Fruit fly (Drosophila melanogaster) whole organism, embryonic: ENCODE results near the gene Pop2.

Experiments
- Bteb2 ChIP-seq: fragments of 200-800 bp; sonication (Bioruptor generic); optimal IDR thresholded peaks from 2 replicates; lab custom pipeline; 2016; ENCODE audit warnings: missing biosample characterization, missing genetic modification characterization
- CG10267 ChIP-seq: fragments of 200-800 bp; sonication (Bioruptor generic); optimal IDR thresholded peaks from 2 replicates; lab custom pipeline; 2018; ENCODE audit warnings: missing biosample characterization, mild to moderate bottlenecking, missing genetic modification characterization, moderate library complexity
- CG10366 ChIP-seq: fragments of 200-800 bp; sonication (Bioruptor generic); IDR thresholded peaks from 2 replicates; pipeline ENCODE4 v1.3.6; 2022; ENCODE audit warnings: missing biosample characterization, missing genetic modification characterization
- CG11247 ChIP-seq: fragments of 200-800 bp; sonication (Bioruptor generic); IDR thresholded peaks from 2 replicates; pipeline ENCODE4 v1.3.6; 2022; ENCODE audit warnings: missing biosample characterization, missing genetic modification characterization
- CG1602 ChIP-seq: fragments of 200-800 bp; sonication (Bioruptor generic); optimal IDR thresholded peaks from 3 replicates; lab custom pipeline; 2016; ENCODE audit warnings: missing biosample characterization, missing genetic modification characterization
- CG17328 ChIP-seq: fragments of 200-800 bp; sonication (Bioruptor generic); IDR thresholded peaks from 2 replicates; pipeline ENCODE4 v1.3.6; 2022; ENCODE audit warnings: missing biosample characterization, missing genetic modification characterization
- CG17568 ChIP-seq: fragments of 200-800 bp; sonication (Bioruptor generic); optimal IDR thresholded peaks from 2 replicates; lab custom pipeline; 2018; ENCODE audit warnings: missing biosample characterization, mild to moderate bottlenecking, missing genetic modification characterization, moderate library complexity
- CG17612 ChIP-seq: fragments of 200-800 bp; sonication (Bioruptor generic); IDR thresholded peaks from 2 replicates; pipeline ENCODE4 v1.3.6; 2022; ENCODE audit warnings: missing biosample characterization, missing genetic modification characterization
- CG18599 ChIP-seq: fragments of 200-800 bp; sonication (Bioruptor generic); optimal IDR thresholded peaks from 3 replicates; lab custom pipeline; 2017; ENCODE audit warnings: missing biosample characterization, missing genetic modification characterization, mild to moderate bottlenecking, moderate library complexity, missing genetic modification reagents
- CG2678 ChIP-seq: fragments of 200-800 bp; sonication (Bioruptor generic); optimal IDR thresholded peaks from 3 replicates; lab custom pipeline; 2019; ENCODE audit warnings: missing biosample characterization, mild to moderate bottlenecking, missing genetic modification characterization, moderate library complexity
- CG30020 ChIP-seq: fragments of 200-800 bp; optimal IDR thresholded peaks from 2 replicates; lab custom pipeline; 2019; ENCODE audit warnings: missing biosample characterization, mild to moderate bottlenecking, missing genetic modification characterization, moderate library complexity
- CG3163 ChIP-seq: fragments of 200-800 bp; sonication (Bioruptor generic); optimal IDR thresholded peaks from 3 replicates; lab custom pipeline; 2016; ENCODE audit warnings: missing biosample characterization, missing genetic modification characterization
- CG33213 ChIP-seq: fragments of 200-800 bp; sonication (Bioruptor generic); optimal IDR thresholded peaks from 3 replicates; lab custom pipeline; 2016; ENCODE audit warnings: missing biosample characterization, missing genetic modification characterization
- CG34376 ChIP-seq: fragments of 200-800 bp; sonication (Bioruptor generic); optimal IDR thresholded peaks from 2 replicates; lab custom pipeline; 2018; ENCODE audit warnings: missing biosample characterization, mild to moderate bottlenecking, missing genetic modification characterization
- CG4617 ChIP-seq: fragments of 200-800 bp; sonication (Bioruptor generic); optimal IDR thresholded peaks from 3 replicates; lab custom pipeline; 2016; ENCODE audit warnings: missing biosample characterization, missing genetic modification characterization, borderline replicate concordance
- CG4730 ChIP-seq: fragments of 200-800 bp; sonication (Bioruptor generic); IDR thresholded peaks from 2 replicates; pipeline ENCODE4 v1.3.6; 2022; ENCODE audit warnings: missing biosample characterization, missing genetic modification characterization
- CG6254 ChIP-seq: fragments of 200-800 bp; sonication (Bioruptor generic); optimal IDR thresholded peaks from 3 replicates; lab custom pipeline; 2017; ENCODE audit warnings: mild to moderate bottlenecking, missing biosample characterization, missing genetic modification reagents, missing genetic modification characterization
- CG6272 ChIP-seq: fragments of 200-800 bp; sonication (Bioruptor generic); IDR thresholded peaks from 2 replicates; pipeline ENCODE4 v1.3.6; 2022; ENCODE audit warnings: missing biosample characterization, missing genetic modification characterization
- CG6654 ChIP-seq: fragments of 200-800 bp; sonication (Bioruptor generic); optimal IDR thresholded peaks from 2 replicates; lab custom pipeline; 2017; ENCODE audit warnings: missing biosample characterization, mild to moderate bottlenecking, missing genetic modification characterization
- CG6854 ChIP-seq: fragments of 200-800 bp; sonication (Bioruptor generic); optimal IDR thresholded peaks from 3 replicates; lab custom pipeline; 2017; ENCODE audit warnings: missing biosample characterization, mild to moderate bottlenecking, missing genetic modification characterization
- CG7963 ChIP-seq: fragments of 200-800 bp; sonication (Bioruptor generic); IDR thresholded peaks from 3 replicates; pipeline ENCODE4 v1.3.6; 2022; ENCODE audit warnings: missing biosample characterization, missing genetic modification characterization; ENCODE audit not compliant: partially characterized antibody
- CG8944 ChIP-seq: fragments of 200-800 bp; sonication (Bioruptor generic); optimal IDR thresholded peaks from 3 replicates; lab custom pipeline; 2016; ENCODE audit warnings: missing biosample characterization, missing genetic modification characterization
- CG9727 ChIP-seq: fragments of 200-800 bp; sonication (Bioruptor generic); optimal IDR thresholded peaks from 3 replicates; lab custom pipeline; 2017; ENCODE audit warnings: missing biosample characterization, mild to moderate bottlenecking, missing genetic modification characterization
- CG9797 ChIP-seq: fragments of 200-800 bp; sonication (Bioruptor generic); optimal IDR thresholded peaks from 3 replicates; lab custom pipeline; 2018; ENCODE audit warnings: missing biosample characterization, mild to moderate bottlenecking, missing genetic modification characterization
- CG9932 ChIP-seq: fragments of 200-800 bp; sonication (Bioruptor generic); IDR thresholded peaks from 2 replicates; pipeline ENCODE4 v1.3.6; 2022; ENCODE audit warnings: missing biosample characterization, missing genetic modification characterization
- D19A ChIP-seq: fragments of 200-800 bp; optimal IDR thresholded peaks from 3 replicates; lab custom pipeline; 2019; ENCODE audit warnings: missing biosample characterization, mild to moderate bottlenecking, missing genetic modification characterization, moderate library complexity
- Dfd ChIP-seq, 2 experiments: fragments of >200 bp; optimal IDR thresholded peaks; 2 replicates each; lab custom pipeline; 2017; ENCODE audit warnings: missing biosample characterization in 2 of 2, missing genetic modification characterization in 2 of 2
- Hr39 ChIP-seq: fragments of >200 bp; optimal IDR thresholded peaks from 2 replicates; lab custom pipeline; 2017
- MESR4 ChIP-seq: fragments of 200-800 bp; sonication (Bioruptor generic); optimal IDR thresholded peaks from 2 replicates; lab custom pipeline; 2018; ENCODE audit warnings: missing biosample characterization, mild to moderate bottlenecking, missing genetic modification characterization, moderate library complexity
- Sox100B ChIP-seq: fragments of 200-800 bp; sonication (Bioruptor generic); optimal IDR thresholded peaks from 3 replicates; lab custom pipeline; 2018; ENCODE audit warnings: missing biosample characterization, mild to moderate bottlenecking, missing genetic modification characterization
- Trl ChIP-seq, 3 experiments: fragments of >200 bp in 2 of 3; fragments of 200-800 bp in 1 of 3; sonication (Bioruptor generic) in 1 of 3; optimal IDR thresholded peaks; 2 replicates in 1 of 3; 3 replicates in 2 of 3; lab custom pipeline; 2016 to 2017; ENCODE audit warnings: missing biosample characterization in 1 of 3, missing genetic modification characterization in 1 of 3
- bab2 ChIP-seq: fragments of 200-800 bp; sonication (Bioruptor generic); optimal IDR thresholded peaks from 2 replicates; lab custom pipeline; 2016; ENCODE audit warnings: missing biosample characterization, missing genetic modification characterization
- chm ChIP-seq: fragments of 200-800 bp; sonication (Bioruptor generic); IDR thresholded peaks from 2 replicates; pipeline ENCODE4 v1.3.6; 2022; ENCODE audit warnings: missing biosample characterization, missing genetic modification characterization
- crol ChIP-seq: fragments of 200-800 bp; sonication (Bioruptor generic); IDR thresholded peaks from 2 replicates; pipeline ENCODE4 v1.3.6; 2022; ENCODE audit warnings: missing biosample characterization, missing genetic modification characterization
- crp ChIP-seq, 2 experiments: fragments of 200-800 bp; sonication (Bioruptor generic); optimal IDR thresholded peaks; 2 replicates in 1 of 2; 3 replicates in 1 of 2; lab custom pipeline; 2017; ENCODE audit warnings: missing biosample characterization in 2 of 2, missing genetic modification characterization in 2 of 2, mild to moderate bottlenecking in 1 of 2, moderate library complexity in 1 of 2
- danr ChIP-seq: fragments of 200-800 bp; sonication (Bioruptor generic); IDR thresholded peaks from 2 replicates; pipeline ENCODE4 v1.3.6; 2022; ENCODE audit warnings: missing biosample characterization, missing genetic modification characterization
- dm ChIP-seq: fragments of 200-800 bp; sonication (Bioruptor generic); optimal IDR thresholded peaks from 3 replicates; lab custom pipeline; 2016; ENCODE audit warnings: missing biosample characterization, missing genetic modification characterization
- fd96Cb ChIP-seq: fragments of 200-800 bp; sonication (Bioruptor generic); optimal IDR thresholded peaks from 2 replicates; lab custom pipeline; 2018; ENCODE audit warnings: missing biosample characterization, mild to moderate bottlenecking, missing genetic modification characterization, moderate library complexity
- ftz-f1 ChIP-seq: fragments of 200-800 bp; sonication (Bioruptor generic); optimal IDR thresholded peaks from 2 replicates; lab custom pipeline; 2016; ENCODE audit warnings: missing biosample characterization, missing genetic modification characterization
- gro ChIP-seq: fragments of 200-800 bp; sonication (Bioruptor generic); optimal IDR thresholded peaks from 2 replicates; lab custom pipeline; 2016; ENCODE audit warnings: missing biosample characterization, missing genetic modification characterization
- gsb ChIP-seq: fragments of 200-800 bp; sonication (Bioruptor generic); IDR thresholded peaks from 2 replicates; pipeline ENCODE4 v1.3.6; 2022; ENCODE audit warnings: missing biosample characterization, missing genetic modification characterization
- hb ChIP-seq: fragments of 200-800 bp; sonication (Bioruptor generic); IDR thresholded peaks from 3 replicates; pipeline ENCODE4 v1.3.6; 2022; ENCODE audit warnings: missing biosample characterization, missing genetic modification characterization; ENCODE audit not compliant: partially characterized antibody
- insv ChIP-seq, 2 experiments: fragments of 200-800 bp; sonication (Bioruptor generic); optimal IDR thresholded peaks; 3 replicates each; lab custom pipeline; 2016 to 2018; ENCODE audit warnings: missing biosample characterization in 2 of 2, missing genetic modification characterization in 2 of 2
- kah ChIP-seq: fragments of 200-800 bp; sonication (Bioruptor generic); optimal IDR thresholded peaks from 2 replicates; lab custom pipeline; 2018; ENCODE audit warnings: missing biosample characterization, mild to moderate bottlenecking, missing genetic modification characterization
- lov ChIP-seq, 2 experiments: fragments of 200-800 bp in 1 of 2; fragments of >200 bp in 1 of 2; sonication (Bioruptor generic) in 1 of 2; IDR thresholded peaks in 1 of 2; optimal IDR thresholded peaks in 1 of 2; 2 replicates in 1 of 2; 3 replicates in 1 of 2; pipeline versions ENCODE4 v1.3.6 to Lab custom; 2017 to 2022; ENCODE audit warnings: missing biosample characterization in 1 of 2, missing genetic modification characterization in 1 of 2
- slp2 ChIP-seq: fragments of 200-800 bp; sonication (Bioruptor generic); optimal IDR thresholded peaks from 2 replicates; lab custom pipeline; 2016; ENCODE audit warnings: missing biosample characterization, missing genetic modification characterization
- sqz ChIP-seq: fragments of 200-800 bp; sonication (Bioruptor generic); optimal IDR thresholded peaks from 3 replicates; lab custom pipeline; 2018; ENCODE audit warnings: missing biosample characterization, mild to moderate bottlenecking, missing genetic modification characterization
- ttk ChIP-seq: fragments of 200-800 bp; sonication (Bioruptor generic); IDR thresholded peaks from 2 replicates; pipeline ENCODE4 v2.1.2; 2022; ENCODE audit warnings: missing biosample characterization, missing genetic modification characterization
- unc-4 ChIP-seq: fragments of 200-800 bp; sonication (Bioruptor generic); IDR thresholded peaks from 2 replicates; pipeline ENCODE4 v1.3.6; 2022; ENCODE audit warnings: missing biosample characterization, missing genetic modification characterization; ENCODE audit not compliant: partially characterized antibody
- usp ChIP-seq: fragments of >200 bp; optimal IDR thresholded peaks from 2 replicates; lab custom pipeline; 2017; ENCODE audit warnings: missing biosample characterization, missing genetic modification characterization
- zfh2 ChIP-seq: fragments of 200-800 bp; sonication (Bioruptor generic); optimal IDR thresholded peaks from 2 replicates; lab custom pipeline; 2016; ENCODE audit warnings: missing biosample characterization, missing genetic modification characterization

Gene Pop2

DNA sequence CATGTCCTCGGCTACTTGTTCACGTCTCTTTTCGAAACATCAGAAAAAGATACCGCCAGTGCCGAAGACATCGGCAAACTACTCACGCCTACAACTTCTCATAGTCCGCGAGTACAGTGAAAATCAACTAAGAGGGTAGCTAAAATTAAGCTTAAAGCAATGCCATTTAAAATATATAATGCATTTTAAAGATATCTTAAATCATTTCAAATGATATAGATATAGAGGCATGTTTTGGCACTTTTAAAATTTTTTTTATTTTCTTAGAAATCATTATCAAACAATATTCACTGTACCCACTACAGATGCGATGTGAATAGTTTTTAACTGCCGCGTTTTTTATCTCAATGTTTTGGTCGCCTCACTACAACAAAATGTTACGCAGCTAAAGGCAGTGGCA, 47.9 kb upstream of the Pop2 start (continued):
- TF ChIP-seq CG33213 = no peak
- TF ChIP-seq ttk (GFP tag; lab: Robert Waterston, UW) = 0 out of 2 replicates have a peak, but pooled peaks have one; percentile 12
- TF ChIP-seq CG34376 (GFP tag; lab: Kevin White, UChicago) = no peak
- peak; percentile 38 for TF ChIP-seq CG9727 (GFP tag; lab: Kevin White, UChicago)
- TF ChIP-seq CG10366 (GFP tag; lab: Robert Waterston, UW) = peak; percentile 50
- TF ChIP-seq CG6854 (GFP tag; lab: Kevin White, UChicago) = no peak
- TF ChIP-seq danr (GFP tag; lab: Robert Waterston, UW) = no peak
- no peak for TF ChIP-seq CG4617 (GFP tag; lab: Kevin White, UChicago)
- no peak for TF ChIP-seq CG6654
- TF ChIP-seq insv (GFP tag; optimal IDR thresholded peaks at IDR 0.05; lab: Kevin White, UChicago) = no peak
- TF ChIP-seq CG4730 = peak; percentile 26; the same call in 1 of the 2 replicates
- TF ChIP-seq crp (GFP tag; optimal IDR thresholded peaks at IDR 0.05; lab: Kevin White, UChicago) = no peak
- no peak for TF ChIP-seq Hr39 (lab: Kevin White, UChicago)
- peak; percentile 8 for TF ChIP-seq bab2 (GFP tag; lab: Kevin White, UChicago)
- TF ChIP-seq crol (GFP tag; lab: Robert Waterston, UW) = no peak
- TF ChIP-seq D19A (tag; lab: Kevin White, UChicago) = peak; percentile 29
- TF ChIP-seq CG30020 (tag; lab: Kevin White, UChicago) = no peak
- TF ChIP-seq dm = no peak
- TF ChIP-seq CG17612 (GFP tag; lab: Robert Waterston, UW) = peak; percentile 8; the same call in 1 of the 2 replicates
- TF ChIP-seq CG9797 (GFP tag; lab: Kevin White, UChicago) = no peak
- TF ChIP-seq CG3163 (GFP tag; lab: Kevin White, UChicago) = no peak
- TF ChIP-seq kah (GFP tag; lab: Kevin White, UChicago) = no peak
- TF ChIP-seq gro (GFP tag; lab: Kevin White, UChicago) = no peak
- TF ChIP-seq usp (GFP tag; lab: Kevin White, UChicago) = no peak
- TF ChIP-seq CG17568 (GFP tag; lab: Kevin White, UChicago) = no peak
- TF ChIP-seq sqz (GFP tag; lab: Kevin White, UChicago) = no peak
- TF ChIP-seq unc-4 (GFP tag; lab: Robert Waterston, UW) = no peak
- TF ChIP-seq Dfd (GFP tag; optimal IDR thresholded peaks at IDR 0.05; lab: Kevin White, UChicago) = no peak
- no peak for TF ChIP-seq zfh2 (GFP tag; lab: Kevin White, UChicago)
- no peak for TF ChIP-seq hb (GFP tag; lab: Robert Waterston, UW)
- TF ChIP-seq fd96Cb (tag; lab: Kevin White, UChicago) = peak; percentile 34
- TF ChIP-seq gsb = no peak
- TF ChIP-seq CG17328 (GFP tag; lab: Robert Waterston, UW) = 0 out of 2 replicates have a peak, but pooled peaks have one; percentile 30
- no peak for TF ChIP-seq CG7963 (GFP tag; lab: Robert Waterston, UW)
- no peak for TF ChIP-seq Trl (optimal IDR thresholded peaks at IDR 0.05; lab: Kevin White, UChicago)
- no peak for TF ChIP-seq Trl (GFP tag; optimal IDR thresholded peaks at IDR 0.05; lab: Kevin White, UChicago)
- TF ChIP-seq chm (GFP tag; lab: Robert Waterston, UW) = no peak
- TF ChIP-seq CG11247 (GFP tag; lab: Robert Waterston, UW) = no peak
- no peak for TF ChIP-seq slp2 (GFP tag; lab: Kevin White, UChicago)
- no peak for TF ChIP-seq CG6254 (GFP tag; lab: Kevin White, UChicago)
- no peak for TF ChIP-seq lov (optimal IDR thresholded peaks at IDR 0.05; lab: Kevin White, UChicago)
- TF ChIP-seq lov (GFP tag; IDR thresholded peaks at IDR 0.05; lab: Robert Waterston, UW) = no peak
- TF ChIP-seq MESR4 (GFP tag; lab: Kevin White, UChicago) = no peak
- 0 out of 2 replicates have a peak, but pooled peaks have one; percentile 23 for TF ChIP-seq CG6272
- peak; percentile 29 for TF ChIP-seq Sox100B
- no peak for TF ChIP-seq ftz-f1 (GFP tag; lab: Kevin White, UChicago)
- TF ChIP-seq CG18599 = peak; percentile 40
- TF ChIP-seq CG2678 (tag; lab: Kevin White, UChicago) = peak; percentile 54
- no peak for TF ChIP-seq CG8944
- TF ChIP-seq CG10267 = peak; percentile 41
- peak; percentile 48 for TF ChIP-seq CG9932 (GFP tag; lab: Robert Waterston, UW)
- TF ChIP-seq CG1602 (GFP tag; lab: Kevin White, UChicago) = no peak
- TF ChIP-seq Bteb2 (GFP tag; lab: Kevin White, UChicago) = no peak
